Worm (Caenorhabditis elegans) whole organism, late embryonic: Measurements from ENCODE around the gene Y54G2A.44.

ENCODE experiments used
- ama-1 ChIP-seq: fragments of 150-350 bp; optimal IDR thresholded peaks from 2 replicates; lab custom pipeline; 2014
- ceh-2 ChIP-seq: sonication (generic microtip); optimal IDR thresholded peaks from 2 replicates; lab custom pipeline; 2016; ENCODE audit warnings: missing genotype, missing genetic modification characterization, missing compliant biosample characterization
- ceh-45 ChIP-seq: fragments of 200-800 bp; sonication (Bioruptor generic); IDR thresholded peaks from 2 replicates; pipeline ENCODE4 v1.3.6; 2022; ENCODE audit warnings: missing genetic modification reagents, missing genetic modification characterization, missing compliant biosample characterization
- elt-2 ChIP-seq: sonication (generic microtip); optimal IDR thresholded peaks from 2 replicates; lab custom pipeline; 2016; ENCODE audit warnings: missing genetic modification reagents, missing genetic modification characterization, missing compliant biosample characterization
- fkh-6 ChIP-seq: sonication (generic microtip); optimal IDR thresholded peaks from 2 replicates; lab custom pipeline; 2016; ENCODE audit warnings: missing genetic modification characterization, missing compliant biosample characterization
- mec-3 ChIP-seq: sonication (generic microtip); optimal IDR thresholded peaks from 2 replicates; lab custom pipeline; 2016; ENCODE audit warnings: borderline replicate concordance, missing genetic modification characterization, missing compliant biosample characterization
- unc-42 ChIP-seq: sonication (generic microtip); optimal IDR thresholded peaks from 2 replicates; lab custom pipeline; 2016; ENCODE audit warnings: missing genotype, missing genetic modification characterization, missing compliant biosample characterization

DNA sequence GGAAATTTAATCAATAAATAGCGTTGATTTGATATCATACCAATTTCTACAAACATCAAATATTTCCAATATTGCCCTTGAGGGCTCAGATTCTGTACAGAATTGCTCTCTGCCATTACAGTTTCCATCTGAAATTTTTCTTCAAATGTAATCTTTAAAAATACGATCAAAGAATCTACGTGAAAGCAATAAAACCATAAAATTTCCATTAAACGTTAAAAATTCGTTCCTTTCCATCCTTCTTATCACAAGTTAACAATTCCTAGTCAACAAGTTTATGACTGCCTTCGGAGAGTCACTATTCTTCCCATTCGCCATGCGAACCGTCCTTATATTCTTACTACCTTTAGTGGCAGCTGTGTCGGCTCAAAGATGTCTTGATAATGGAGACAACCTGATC lies 33.7 kb downstream of the Y54G2A.44 start, which contains the start of gene clec-82:
- TF ChIP-seq ceh-2 (tag; lab: Kevin White, UChicago) (no peak), ceh-45 (GFP tag; lab: Robert Waterston, UW) (no peak), fkh-6 (no peak), ama-1 (lab: Kevin White, UChicago) (no peak), elt-2 (tag; lab: Kevin White, UChicago) (no peak), unc-42 (tag; lab: Kevin White, UChicago) (no peak), mec-3 (tag; lab: Kevin White, UChicago) (no peak)
